Worm (Caenorhabditis elegans): ENCODE data around the gene Y53F4B.7.
"Not testable (repeated sequence)": the region's sequence is repeated elsewhere in the genome, so short reads cannot be mapped to it uniquely, and the experiment has no call there.

Gene Y53F4B.7

DNA sequence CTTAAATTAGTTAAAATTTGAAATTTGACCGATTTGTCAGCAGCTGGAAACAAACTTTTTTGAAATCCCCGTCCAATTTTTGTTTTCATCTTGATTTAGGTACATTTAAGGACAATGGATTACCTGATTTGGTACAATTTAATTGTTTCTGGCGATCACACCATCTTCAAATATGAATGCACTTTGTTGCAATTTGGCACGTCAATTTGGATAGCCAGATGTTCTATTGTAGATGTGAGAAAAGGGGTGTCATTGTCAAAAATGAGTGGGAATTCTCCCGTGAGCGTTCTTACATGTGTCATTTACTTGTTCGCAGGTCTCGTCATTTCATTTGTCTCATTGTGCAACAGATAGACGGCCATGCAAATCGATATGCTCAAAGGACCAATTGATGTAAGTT lies 4.5 kb upstream of the Y53F4B.7 start, which contains the start of gene Y53F4B.43:
Gene Y53F4B.43, plus strand, starts transcription at position 301 of the 400 bp plus-strand sequence.
- not testable (repeated sequence) for TF ChIP-seq egl-27, elt-1, mab-5 (tag; optimal IDR thresholded peaks at IDR 0.05)

DNA sequence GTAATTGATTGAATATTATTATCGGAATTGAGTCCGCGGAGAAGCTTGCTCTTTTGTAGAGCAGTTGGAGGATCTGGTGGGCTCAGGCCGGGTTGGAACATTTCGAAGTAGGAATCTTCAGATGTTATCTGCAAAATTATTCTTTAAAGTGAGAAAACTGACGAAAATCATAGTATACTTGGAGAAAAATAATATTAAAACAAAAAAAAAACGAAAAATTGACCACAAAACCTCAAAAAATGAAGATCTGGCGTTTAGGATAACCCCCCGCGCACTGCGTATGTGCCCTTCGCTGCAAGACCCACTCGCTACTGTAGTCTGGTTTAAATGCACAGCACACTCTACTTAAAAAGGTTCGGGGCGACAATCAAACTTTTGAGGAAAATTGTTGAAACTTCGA lies 10.7 kb downstream of the Y53F4B.7 start, which contains the start of gene Y53F4B.10:
Gene Y53F4B.10, minus strand, starts transcription at position 101 of the 400 bp plus-strand sequence.
- TF ChIP-seq ceh-82 (tag; optimal IDR thresholded peaks at IDR 0.05) (no peak), aly-2 (tag; optimal IDR thresholded peaks at IDR 0.05) (no peak), unc-62 (GFP tag; optimal IDR thresholded peaks at IDR 0.05) (no peak), ztf-4 (tag; optimal IDR thresholded peaks at IDR 0.05) (no peak), alr-1 (tag; optimal IDR thresholded peaks at IDR 0.05) (no peak), sem-4 (tag; optimal IDR thresholded peaks at IDR 0.05) (no peak), gmeb-1 (tag; optimal IDR thresholded peaks at IDR 0.05) (no peak), nhr-12 (tag; optimal IDR thresholded peaks at IDR 0.05) (no peak), ztf-1 (GFP tag; conservative IDR thresholded peaks at IDR 0.05) (no peak), elt-1 (tag; optimal IDR thresholded peaks at IDR 0.05) (no peak), Y55F3AM.14 (GFP tag; optimal IDR thresholded peaks at IDR 0.05) (no peak), mbf-1 (tag; optimal IDR thresholded peaks at IDR 0.05) (no peak), mab-5 (tag; optimal IDR thresholded peaks at IDR 0.05) (no peak), ceh-16 (tag; optimal IDR thresholded peaks at IDR 0.05) (no peak), nhr-129 (tag; optimal IDR thresholded peaks at IDR 0.05) (no peak), lsy-2 (tag; optimal IDR thresholded peaks at IDR 0.05) (no peak), skn-1 (tag; optimal IDR thresholded peaks at IDR 0.05) (no peak), nhr-77 (tag; optimal IDR thresholded peaks at IDR 0.05) (no peak)

DNA sequence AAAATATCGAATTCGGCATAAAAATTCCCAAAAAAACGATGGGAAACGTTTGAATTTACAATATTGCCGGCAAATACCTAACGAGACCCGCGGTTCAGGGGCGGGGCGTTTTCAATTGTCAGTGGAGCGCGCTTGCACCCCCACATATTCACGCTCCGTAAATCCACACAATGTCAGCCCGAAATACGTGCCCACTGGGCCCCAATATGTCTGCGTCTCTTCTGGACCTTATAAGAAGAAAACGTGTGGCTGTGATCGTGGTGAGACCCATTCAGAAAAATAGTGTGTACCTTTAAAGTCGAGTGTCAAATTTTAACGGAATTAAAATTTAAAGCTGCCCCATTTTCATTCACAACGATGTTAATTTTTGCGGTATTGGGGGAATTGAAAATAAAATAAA lies 11.8 kb downstream of the Y53F4B.7 start:
- TF ChIP-seq C34F6.9 (tag; optimal IDR thresholded peaks at IDR 0.05) (no peak), unc-55 (GFP tag; optimal IDR thresholded peaks at IDR 0.05) (peak; percentile 56)

DNA sequence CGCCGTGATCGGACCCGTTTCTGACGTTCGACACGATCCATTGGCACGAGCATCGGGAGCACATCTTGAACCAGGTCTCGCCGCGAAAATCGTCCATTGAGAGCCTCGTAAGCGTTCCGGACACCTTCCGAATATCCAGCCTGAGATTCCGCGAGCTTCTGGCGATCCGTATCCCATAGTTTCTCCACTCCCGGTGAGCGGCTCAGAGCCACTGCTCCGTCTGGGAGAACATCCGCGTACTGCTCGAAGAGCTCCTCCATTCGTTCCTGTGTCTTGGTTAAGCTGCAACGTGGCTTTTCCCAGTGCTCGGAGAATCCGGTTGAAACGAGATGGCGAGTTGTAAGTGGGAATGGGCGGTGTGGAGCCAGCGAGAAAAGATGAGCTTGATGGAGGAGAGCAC lies 12.4 kb downstream of the Y53F4B.7 start:
- TF ChIP-seq nhr-23 (tag; optimal IDR thresholded peaks at IDR 0.05) (no peak), peb-1 (tag; optimal IDR thresholded peaks at IDR 0.05) (no peak), nhr-77 (tag; optimal IDR thresholded peaks at IDR 0.05) (no peak), lin-39 (tag; optimal IDR thresholded peaks at IDR 0.05) (no peak), alr-1 (tag; optimal IDR thresholded peaks at IDR 0.05) (no peak), lin-13 (GFP tag; optimal IDR thresholded peaks at IDR 0.05) (no peak), egl-27 (tag; optimal IDR thresholded peaks at IDR 0.05) (no peak), sma-9 (GFP tag; optimal IDR thresholded peaks at IDR 0.05) (no peak), sma-9 (tag; optimal IDR thresholded peaks at IDR 0.05) (no peak)

DNA sequence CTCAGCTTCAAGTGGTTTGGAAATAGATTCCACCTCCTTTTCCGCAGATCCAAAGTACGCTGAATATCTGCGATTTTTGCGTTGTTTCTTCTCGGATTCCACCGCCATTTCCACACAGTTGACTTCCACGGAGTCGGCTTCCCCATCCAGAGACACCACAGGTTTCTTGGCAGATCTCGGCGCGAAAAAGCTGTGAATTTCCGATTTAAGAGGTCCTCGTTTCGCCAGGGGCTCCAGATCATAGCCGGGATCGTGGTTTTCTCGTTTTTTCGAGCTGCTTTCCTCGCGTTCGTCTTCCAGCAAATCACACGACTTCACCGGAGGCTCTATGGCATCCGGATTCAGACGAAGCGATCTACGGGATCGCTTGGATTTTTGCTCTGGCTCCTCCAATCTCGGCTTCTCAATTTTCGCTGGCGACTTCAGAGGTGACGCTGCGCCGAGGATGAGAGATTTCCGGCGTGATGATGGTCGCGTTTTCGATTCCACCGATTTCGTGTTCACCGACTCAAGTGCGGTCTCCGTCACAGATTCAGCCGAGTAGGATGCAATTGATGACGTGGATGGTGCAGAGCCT lies 15.9 kb downstream of the Y53F4B.7 start:
- TF ChIP-seq crh-2 (tag; optimal IDR thresholded peaks at IDR 0.05) (no peak), gmeb-1 (tag; optimal IDR thresholded peaks at IDR 0.05) (no peak), ztf-11 (tag; optimal IDR thresholded peaks at IDR 0.05) (no peak), lin-11 (tag; optimal IDR thresholded peaks at IDR 0.05) (no peak), sem-4 (tag; optimal IDR thresholded peaks at IDR 0.05) (no peak), ceh-82 (tag; optimal IDR thresholded peaks at IDR 0.05) (no peak), mab-5 (tag; optimal IDR thresholded peaks at IDR 0.05) (no peak), lin-39 (tag; optimal IDR thresholded peaks at IDR 0.05) (no peak), sma-9 (GFP tag; optimal IDR thresholded peaks at IDR 0.05) (no peak), sma-9 (tag; optimal IDR thresholded peaks at IDR 0.05) (no peak), lin-13 (GFP tag; optimal IDR thresholded peaks at IDR 0.05) (no peak), alr-1 (tag; optimal IDR thresholded peaks at IDR 0.05) (no peak), ama-1 (optimal IDR thresholded peaks at IDR 0.05) (no peak), ceh-16 (tag; optimal IDR thresholded peaks at IDR 0.05) (no peak), dmd-4 (tag; optimal IDR thresholded peaks at IDR 0.05) (no peak), ZK546.5 (tag; optimal IDR thresholded peaks at IDR 0.05) (no peak), ztf-4 (tag; optimal IDR thresholded peaks at IDR 0.05) (no peak), nhr-23 (tag; optimal IDR thresholded peaks at IDR 0.05) (no peak), nhr-77 (tag; optimal IDR thresholded peaks at IDR 0.05) (no peak), mbf-1 (tag; optimal IDR thresholded peaks at IDR 0.05) (no peak)
